Worm (Caenorhabditis elegans) whole organism, mixed stage, embryonic: ENCODE measurements around the gene F46G11.2.

ENCODE experiments used
- M03D4.4 ChIP-seq: sonication (generic microtip); optimal IDR thresholded peaks from 2 replicates; lab custom pipeline; 2017; ENCODE audit warnings: mild to moderate bottlenecking, missing genetic modification characterization, missing compliant biosample characterization
- bed-3 ChIP-seq: fragments of 200-800 bp; sonication (Bioruptor generic); optimal IDR thresholded peaks from 3 replicates; lab custom pipeline; 2018; ENCODE audit warnings: mild to moderate bottlenecking, missing genetic modification characterization, moderate library complexity, missing compliant biosample characterization
- ceh-39 ChIP-seq: fragments of 150-350 bp; optimal IDR thresholded peaks from 2 replicates; lab custom pipeline; 2014; ENCODE audit warnings: missing biosample characterization, missing genetic modification characterization
- ceh-43 ChIP-seq: fragments of 200-800 bp; sonication (Bioruptor generic); optimal IDR thresholded peaks from 2 replicates; lab custom pipeline; 2018; ENCODE audit warnings: mild to moderate bottlenecking, missing genetic modification characterization, moderate library complexity, missing compliant biosample characterization
- ceh-83 ChIP-seq: fragments of 200-800 bp; sonication (Bioruptor generic); optimal IDR thresholded peaks from 2 replicates; lab custom pipeline; 2018; ENCODE audit warnings: mild to moderate bottlenecking, missing genetic modification characterization, missing compliant biosample characterization
- ces-1 ChIP-seq: fragments of 150-350 bp; optimal IDR thresholded peaks from 2 replicates; lab custom pipeline; 2014; ENCODE audit warnings: missing biosample characterization, missing genetic modification reagents, missing genetic modification characterization
- cnd-1 ChIP-seq: fragments of 200-800 bp; sonication (Bioruptor generic); optimal IDR thresholded peaks from 2 replicates; lab custom pipeline; 2018; ENCODE audit warnings: mild to moderate bottlenecking, missing genetic modification characterization, missing compliant biosample characterization
- drap-1 ChIP-seq: fragments of 200-800 bp; sonication (Bioruptor generic); optimal IDR thresholded peaks from 3 replicates; lab custom pipeline; 2018; ENCODE audit warnings: mild to moderate bottlenecking, missing genetic modification characterization, missing compliant biosample characterization
- elt-1 ChIP-seq: sonication (generic microtip); optimal IDR thresholded peaks from 2 replicates; lab custom pipeline; 2017; ENCODE audit warnings: missing genetic modification characterization, mild to moderate bottlenecking, missing compliant biosample characterization, antibody characterized with exemption, moderate library complexity, borderline replicate concordance; ENCODE audit not compliant: insufficient read depth
- elt-3 ChIP-seq: fragments of 150-350 bp; optimal IDR thresholded peaks from 2 replicates; lab custom pipeline; 2014; ENCODE audit warnings: missing biosample characterization, missing genetic modification characterization
- flh-1 ChIP-seq: fragments of 200-800 bp; sonication (Bioruptor generic); optimal IDR thresholded peaks from 2 replicates; lab custom pipeline; 2018; ENCODE audit warnings: mild to moderate bottlenecking, missing genetic modification characterization, moderate library complexity, missing compliant biosample characterization
- ham-2 ChIP-seq: fragments of 200-800 bp; sonication (Bioruptor generic); optimal IDR thresholded peaks from 2 replicates; lab custom pipeline; 2018; ENCODE audit warnings: mild to moderate bottlenecking, missing genetic modification characterization, missing compliant biosample characterization
- hlh-1 ChIP-seq: fragments of 150-350 bp; optimal IDR thresholded peaks from 2 replicates; lab custom pipeline; 2014; ENCODE audit warnings: missing biosample characterization, missing genetic modification reagents, missing genetic modification characterization
- lin-13 ChIP-seq: fragments of 150-350 bp; optimal IDR thresholded peaks from 2 replicates; lab custom pipeline; 2014; ENCODE audit warnings: missing biosample characterization, missing genetic modification characterization
- lin-32 ChIP-seq: fragments of 200-800 bp; sonication (Bioruptor generic); optimal IDR thresholded peaks from 2 replicates; lab custom pipeline; 2018; ENCODE audit warnings: mild to moderate bottlenecking, missing genetic modification characterization, missing compliant biosample characterization
- lsy-2 ChIP-seq: fragments of 150-350 bp; optimal IDR thresholded peaks from 2 replicates; lab custom pipeline; 2014; ENCODE audit warnings: missing biosample characterization, missing genetic modification characterization
- mep-1 ChIP-seq: fragments of 150-350 bp; optimal IDR thresholded peaks from 2 replicates; lab custom pipeline; 2017; ENCODE audit warnings: missing biosample characterization, missing genetic modification reagents, missing genetic modification characterization, inconsistent platforms
- mls-2 ChIP-seq: sonication (generic microtip); optimal IDR thresholded peaks from 2 replicates; lab custom pipeline; 2016; ENCODE audit warnings: mild to moderate bottlenecking, missing genetic modification characterization, moderate library complexity, missing compliant biosample characterization
- nhr-2 ChIP-seq: fragments of 150-350 bp; optimal IDR thresholded peaks from 2 replicates; lab custom pipeline; 2014; ENCODE audit warnings: missing biosample characterization, missing genetic modification characterization
- nhr-237 ChIP-seq: fragments of 150-350 bp; optimal IDR thresholded peaks from 2 replicates; lab custom pipeline; 2014; ENCODE audit warnings: missing biosample characterization, missing genetic modification characterization
- nhr-28 ChIP-seq: fragments of 150-350 bp; optimal IDR thresholded peaks from 2 replicates; lab custom pipeline; 2014; ENCODE audit warnings: missing biosample characterization, missing genetic modification characterization
- nhr-76 ChIP-seq: sonication (generic microtip); optimal IDR thresholded peaks from 2 replicates; lab custom pipeline; 2017; ENCODE audit warnings: missing biosample characterization, missing genetic modification characterization
- pha-4 ChIP-seq: fragments of 150-350 bp; optimal IDR thresholded peaks from 2 replicates; lab custom pipeline; 2018; ENCODE audit warnings: missing biosample characterization, missing genetic modification reagents, missing genetic modification characterization
- snpc-4 ChIP-seq: fragments of 150-350 bp; optimal IDR thresholded peaks from 2 replicates; lab custom pipeline; 2014; ENCODE audit warnings: missing biosample characterization, missing genetic modification characterization
- sptf-1 ChIP-seq: sonication (generic microtip); optimal IDR thresholded peaks from 2 replicates; lab custom pipeline; 2017; ENCODE audit warnings: mild to moderate bottlenecking, missing genetic modification characterization, moderate library complexity, missing compliant biosample characterization
- unc-120 ChIP-seq: sonication (generic microtip); optimal IDR thresholded peaks from 2 replicates; lab custom pipeline; 2017; ENCODE audit warnings: missing genetic modification characterization, missing compliant biosample characterization; ENCODE audit not compliant: poor library complexity, severe bottlenecking
- unc-39 ChIP-seq: fragments of 150-350 bp; optimal IDR thresholded peaks from 2 replicates; lab custom pipeline; 2014; ENCODE audit warnings: missing biosample characterization, missing genetic modification characterization
- unc-62 ChIP-seq: fragments of 150-350 bp; optimal IDR thresholded peaks from 2 replicates; lab custom pipeline; 2014; ENCODE audit warnings: missing biosample characterization, missing genetic modification reagents, missing genetic modification characterization
- zip-8 ChIP-seq: fragments of 150-350 bp; optimal IDR thresholded peaks from 2 replicates; lab custom pipeline; 2014; ENCODE audit warnings: missing biosample characterization, missing genetic modification characterization
- ztf-11 ChIP-seq: fragments of 150-350 bp; optimal IDR thresholded peaks from 2 replicates; lab custom pipeline; 2014; ENCODE audit warnings: missing biosample characterization, missing genetic modification characterization

F46G11.2 gene

ce11 chrX:5819702-5820470 is 31.9 kb downstream of the F46G11.2 start:
- TF ChIP-seq nhr-237 (tag; lab: Kevin White, UChicago) (no peak), ztf-11 (tag; lab: Kevin White, UChicago) (no peak), nhr-2 (tag; lab: Kevin White, UChicago) (no peak), ceh-43 (GFP tag; lab: Kevin White, UChicago) (no peak), mep-1 (no peak), nhr-28 (tag; lab: Kevin White, UChicago) (no peak), elt-3 (tag; lab: Kevin White, UChicago) (no peak), pha-4 (tag; lab: Kevin White, UChicago) (no peak), elt-1 (tag; lab: Kevin White, UChicago) (no peak), ces-1 (GFP tag; lab: Kevin White, UChicago) (no peak), snpc-4 (tag; lab: Kevin White, UChicago) (no peak), ham-2 (no peak), ceh-83 (no peak), zip-8 (tag; lab: Kevin White, UChicago) (no peak), lsy-2 (no peak), ceh-39 (tag; lab: Kevin White, UChicago) (no peak), flh-1 (GFP tag; lab: Kevin White, UChicago) (no peak), nhr-76 (no peak), sptf-1 (tag; lab: Kevin White, UChicago) (no peak)

ce11 chrX:5820880-5821279 is 32.9 kb downstream of the F46G11.2 start:
- TF ChIP-seq unc-120 (tag; lab: Kevin White, UChicago) (no peak), sptf-1 (tag; lab: Kevin White, UChicago) (peak; percentile 24), drap-1 (GFP tag; lab: Kevin White, UChicago) (peak; percentile 35), lin-32 (peak; percentile 2), M03D4.4 (tag; lab: Kevin White, UChicago) (peak; percentile 43), lin-13 (tag; lab: Kevin White, UChicago) (no peak), flh-1 (GFP tag; lab: Kevin White, UChicago) (no peak), mls-2 (peak; percentile 20)

DNA sequence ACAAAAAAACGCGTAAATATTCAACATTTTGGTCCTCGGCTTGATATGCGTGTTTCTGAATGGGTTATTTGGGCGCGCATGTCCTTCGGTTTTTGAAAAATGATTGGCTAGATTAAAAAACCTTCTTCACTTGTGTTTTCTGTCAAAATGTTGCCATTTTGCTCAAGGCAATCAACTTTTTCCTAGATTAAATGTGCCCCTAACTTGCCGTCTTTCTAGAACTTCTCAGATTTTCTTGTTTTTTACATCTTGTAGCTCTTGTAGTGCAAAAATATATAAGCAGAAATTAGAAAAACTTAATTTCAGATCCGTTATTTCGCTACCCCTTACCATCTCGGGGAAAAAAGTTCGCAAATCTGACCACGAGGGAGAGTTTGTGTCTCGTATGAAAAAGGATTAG is 33.9 kb downstream of the F46G11.2 start, which contains the start of gene hbl-1:
hbl-1 (plus strand) TSS at position 301 of the 400 bp plus-strand sequence.
- no peak for TF ChIP-seq bed-3
- TF ChIP-seq elt-1 (tag; lab: Kevin White, UChicago), result no peak
- no peak for TF ChIP-seq hlh-1 (tag; lab: Kevin White, UChicago)
- no peak for TF ChIP-seq unc-39 (tag; lab: Kevin White, UChicago)
- no peak for TF ChIP-seq mls-2
- TF ChIP-seq mep-1, result no peak
- no peak for TF ChIP-seq ceh-39 (tag; lab: Kevin White, UChicago)
- no peak for TF ChIP-seq ztf-11 (tag; lab: Kevin White, UChicago)
- TF ChIP-seq lin-13 (tag; lab: Kevin White, UChicago), result no peak
- TF ChIP-seq sptf-1 (tag; lab: Kevin White, UChicago), result no peak
- no peak for TF ChIP-seq ceh-83
- no peak for TF ChIP-seq pha-4 (tag; lab: Kevin White, UChicago)
- TF ChIP-seq M03D4.4 (tag; lab: Kevin White, UChicago), result no peak

ce11 chrX:5826976-5827375 is 39.0 kb downstream of the F46G11.2 start:
- no peak for TF ChIP-seq zip-8 (tag; lab: Kevin White, UChicago)
- no peak for TF ChIP-seq nhr-28 (tag; lab: Kevin White, UChicago)
- peak; percentile 18 for TF ChIP-seq cnd-1 (tag; lab: Kevin White, UChicago)
- no peak for TF ChIP-seq ceh-39 (tag; lab: Kevin White, UChicago)
- peak; percentile 16 for TF ChIP-seq sptf-1 (tag; lab: Kevin White, UChicago)
- TF ChIP-seq bed-3, result no peak

ce11 chrX:5828085-5828484 is 40.1 kb downstream of the F46G11.2 start:
- peak; percentile 15 for TF ChIP-seq ceh-83
- peak; percentile 72 for TF ChIP-seq unc-62
- peak; percentile 17 for TF ChIP-seq ham-2
- no peak for TF ChIP-seq sptf-1 (tag; lab: Kevin White, UChicago)
